Fruit fly (Drosophila melanogaster): ENCODE measurements around the gene CG15042.

The CG15042 gene

dm6 chrX:18533308-18533707 is 5.2 kb upstream of the CG15042 start (continued):
- TF ChIP-seq dmrt11E (tag; optimal IDR thresholded peaks at IDR 0.05) = peak; percentile 62
- no peak for TF ChIP-seq Mad (GFP tag; optimal IDR thresholded peaks at IDR 0.05)
- TF ChIP-seq oc (tag; optimal IDR thresholded peaks at IDR 0.05) = no peak
- no peak for TF ChIP-seq CG10431 (GFP tag; optimal IDR thresholded peaks at IDR 0.05)
- TF ChIP-seq ro (GFP tag; IDR thresholded peaks at IDR 0.05) = 0 out of 2 replicates have a peak, but pooled peaks have one; percentile 29
- TF ChIP-seq CG2202 (tag; optimal IDR thresholded peaks at IDR 0.05) = no peak
- TF ChIP-seq ato (GFP tag; IDR thresholded peaks at IDR 0.05; ENCODE audit: partially characterized antibody) = no peak
- peak; percentile 41 for TF ChIP-seq Hr3 (GFP tag; optimal IDR thresholded peaks at IDR 0.05)
- no peak for TF ChIP-seq Oaz (GFP tag; IDR thresholded peaks at IDR 0.05)
- peak; percentile 22 for TF ChIP-seq slou (GFP tag; optimal IDR thresholded peaks at IDR 0.05)
- TF ChIP-seq CG6791 (GFP tag; IDR thresholded peaks at IDR 0.05; ENCODE audit: partially characterized antibody) = no peak
- TF ChIP-seq Rfx (GFP tag; IDR thresholded peaks at IDR 0.05) = no peak
- TF ChIP-seq Nf-YB (GFP tag; optimal IDR thresholded peaks at IDR 0.05) = no peak
- no peak for TF ChIP-seq abd-A (tag; optimal IDR thresholded peaks at IDR 0.05)
- TF ChIP-seq schlank (tag; optimal IDR thresholded peaks at IDR 0.05) = no peak
- TF ChIP-seq Hr51 (GFP tag; optimal IDR thresholded peaks at IDR 0.05) = peak in 1 of 2 experiments; percentile 45
- TF ChIP-seq esg (GFP tag; conservative IDR thresholded peaks at IDR 0.05) = 0 out of 2 replicates have a peak, but pooled peaks have one; percentile 15
- TF ChIP-seq ab (GFP tag; optimal IDR thresholded peaks at IDR 0.05) = no peak
- peak; percentile 80 for TF ChIP-seq Med (GFP tag)
- peak; percentile 0 for TF ChIP-seq CG12659 (GFP tag; optimal IDR thresholded peaks at IDR 0.05)
- TF ChIP-seq Hmr (GFP tag; optimal IDR thresholded peaks at IDR 0.05) = peak; percentile 12
- no peak for TF ChIP-seq maf-S (GFP tag; optimal IDR thresholded peaks at IDR 0.05)
- TF ChIP-seq BEAF-32 (GFP tag; optimal IDR thresholded peaks at IDR 0.05) = no peak
- no peak for TF ChIP-seq CG6765 (GFP tag; optimal IDR thresholded peaks at IDR 0.05)
- TF ChIP-seq NK7.1 (GFP tag; optimal IDR thresholded peaks at IDR 0.05) = no peak
- TF ChIP-seq Gug (GFP tag; IDR thresholded peaks at IDR 0.05) = no peak; the same call in 3 of the 4 replicates
- no peak for TF ChIP-seq jigr1 (GFP tag; IDR thresholded peaks at IDR 0.05)
- no peak for TF ChIP-seq Hand (GFP tag; optimal IDR thresholded peaks at IDR 0.05)
- TF ChIP-seq knrl (GFP tag; IDR thresholded peaks at IDR 0.05; ENCODE audit: partially characterized antibody) = no peak
- no peak for TF ChIP-seq gt (GFP tag; IDR thresholded peaks at IDR 0.05)
- peak; percentile 34 for TF ChIP-seq ewg (GFP tag; optimal IDR thresholded peaks at IDR 0.05)
- peak; percentile 60 for TF ChIP-seq ATbp (GFP tag; optimal IDR thresholded peaks at IDR 0.05)
- TF ChIP-seq Bdp1 (GFP tag; optimal IDR thresholded peaks at IDR 0.05) = no peak
- TF ChIP-seq NC2β (GFP tag; optimal IDR thresholded peaks at IDR 0.05) = no peak
- no peak for TF ChIP-seq CG12769 (tag; optimal IDR thresholded peaks at IDR 0.05)
- TF ChIP-seq klu (GFP tag; IDR thresholded peaks at IDR 0.05) = no peak
- TF ChIP-seq sens (GFP tag) = peak; percentile 89
- TF ChIP-seq corto (GFP tag; optimal IDR thresholded peaks at IDR 0.05) = peak; percentile 7
- no peak for TF ChIP-seq Adf1 (GFP tag; IDR thresholded peaks at IDR 0.05)
- TF ChIP-seq HLHmδ (GFP tag; optimal IDR thresholded peaks at IDR 0.05) = no peak
- TF ChIP-seq cad (GFP tag; optimal IDR thresholded peaks at IDR 0.05) = no peak
- peak; percentile 59 for TF ChIP-seq CG7839 (tag; optimal IDR thresholded peaks at IDR 0.05)
- TF ChIP-seq twi (tag; optimal IDR thresholded peaks at IDR 0.05) = peak; percentile 8
- no peak for TF ChIP-seq CG10543 (GFP tag; optimal IDR thresholded peaks at IDR 0.05)
- no peak for TF ChIP-seq Atf6 (GFP tag; IDR thresholded peaks at IDR 0.05)
- peak; percentile 43; the same call in 2 of the 3 replicates for TF ChIP-seq ci (GFP tag; IDR thresholded peaks at IDR 0.05)
- TF ChIP-seq ttk (GFP tag; IDR thresholded peaks at IDR 0.05) = 0 out of 2 replicates have a peak, but pooled peaks have one; percentile 7
- TF ChIP-seq CG16815 (GFP tag; optimal IDR thresholded peaks at IDR 0.05) = peak; percentile 13
- no peak for TF ChIP-seq Atf-2 (GFP tag; optimal IDR thresholded peaks at IDR 0.05)
- TF ChIP-seq HmgD (GFP tag; optimal IDR thresholded peaks at IDR 0.05) = no peak
- no peak for TF ChIP-seq MTF-1 (GFP tag; optimal IDR thresholded peaks at IDR 0.05; ENCODE audit: borderline replicate concordance)
